Worm (Caenorhabditis elegans): ENCODE measurements around the gene srv-16.

ce11 chrIV:15964307-15964706 lies 30.6 kb upstream of the srv-16 start, which contains the start of gene Y105C5B.18:
- TF ChIP-seq nhr-11 (tag; optimal IDR thresholded peaks at IDR 0.05), result no peak
- no peak for TF ChIP-seq ztf-4 (tag; optimal IDR thresholded peaks at IDR 0.05)
- no peak for TF ChIP-seq ceh-16 (tag; optimal IDR thresholded peaks at IDR 0.05)
- no peak for TF ChIP-seq ceh-82 (tag; optimal IDR thresholded peaks at IDR 0.05)
- no peak for TF ChIP-seq unc-62 (GFP tag; optimal IDR thresholded peaks at IDR 0.05)
- no peak for TF ChIP-seq mab-5 (tag; optimal IDR thresholded peaks at IDR 0.05)
- no peak for TF ChIP-seq mdl-1 (tag; optimal IDR thresholded peaks at IDR 0.05)
- no peak for TF ChIP-seq ama-1 (optimal IDR thresholded peaks at IDR 0.05)
- TF ChIP-seq lin-13 (GFP tag; optimal IDR thresholded peaks at IDR 0.05), result no peak
- TF ChIP-seq R02D3.7 (tag; optimal IDR thresholded peaks at IDR 0.05), result no peak
- TF ChIP-seq nhr-10 (tag; optimal IDR thresholded peaks at IDR 0.05), result no peak
- no peak for TF ChIP-seq unc-39 (tag; optimal IDR thresholded peaks at IDR 0.05)
- TF ChIP-seq zag-1 (tag; optimal IDR thresholded peaks at IDR 0.05), result no peak
